Fruit fly (Drosophila melanogaster) whole organism, prepupa: Measurements from ENCODE around the gene Wdr59.
A peak's percentile ranks its signal among the peaks of the same experiment; 100 is the strongest.

Experiments
- Eip93F ChIP-seq: fragments of 200-800 bp; sonication (Bioruptor generic); optimal IDR thresholded peaks from 2 replicates; lab custom pipeline; 2016; ENCODE audit warnings: missing biosample characterization, mild to moderate bottlenecking, missing genetic modification characterization
- Ets96B ChIP-seq: fragments of 200-800 bp; optimal IDR thresholded peaks from 2 replicates; lab custom pipeline; 2019; ENCODE audit warnings: missing biosample characterization, mild to moderate bottlenecking, missing genetic modification characterization, moderate library complexity
- Hr38 ChIP-seq: sonication (Bioruptor generic); optimal IDR thresholded peaks from 2 replicates; lab custom pipeline; 2016; ENCODE audit warnings: missing biosample characterization, missing genetic modification characterization
- Met ChIP-seq: fragments of 200-800 bp; sonication (Bioruptor generic); optimal IDR thresholded peaks from 3 replicates; lab custom pipeline; 2016; ENCODE audit warnings: missing biosample characterization, missing genetic modification characterization
- OdsH ChIP-seq: fragments of 200-800 bp; sonication (Bioruptor generic); optimal IDR thresholded peaks from 3 replicates; lab custom pipeline; 2016; ENCODE audit warnings: missing biosample characterization, missing genetic modification characterization
- dac ChIP-seq: fragments of 200-800 bp; sonication (Bioruptor generic); optimal IDR thresholded peaks from 2 replicates; lab custom pipeline; 2017; ENCODE audit warnings: missing biosample characterization, mild to moderate bottlenecking, missing genetic modification characterization
- spab ChIP-seq: fragments of 200-800 bp; sonication (Bioruptor generic); optimal IDR thresholded peaks from 2 replicates; lab custom pipeline; 2017; ENCODE audit warnings: missing biosample characterization, mild to moderate bottlenecking, missing genetic modification characterization, missing genetic modification reagents

DNA sequence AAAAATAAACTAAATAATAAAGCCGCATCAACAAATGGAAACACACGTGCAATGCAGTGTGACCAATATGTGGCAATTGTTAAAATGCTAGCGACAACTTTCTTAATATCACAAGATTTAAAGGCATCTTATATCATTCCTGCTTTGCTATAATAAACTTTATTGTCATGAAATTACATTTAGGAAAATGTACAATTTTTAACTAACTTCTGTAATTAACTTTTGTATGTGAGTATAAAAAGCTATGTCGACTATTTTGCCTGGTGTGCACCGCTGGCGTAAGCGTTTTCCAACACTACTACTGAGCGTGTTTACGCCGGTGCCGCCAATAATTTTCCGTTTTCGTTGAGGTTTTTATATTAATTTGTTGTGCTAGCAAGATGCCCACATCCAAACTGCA is 32.3 kb downstream of the Wdr59 start, which contains the start of the genes Csl4 and Nup160:
- TF ChIP-seq Eip93F (GFP tag; lab: Kevin White, UChicago) (peak; percentile 31), Met (GFP tag; lab: Kevin White, UChicago) (no peak), OdsH (GFP tag; lab: Kevin White, UChicago) (no peak), Ets96B (tag; lab: Kevin White, UChicago) (no peak), dac (GFP tag; lab: Kevin White, UChicago) (no peak), Hr38 (GFP tag; lab: Kevin White, UChicago) (peak; percentile 62), spab (GFP tag; lab: Kevin White, UChicago) (no peak)
